Worm (Caenorhabditis elegans): ENCODE results near the gene srab-23.
A peak's percentile ranks its signal among the peaks of the same experiment; 100 is the strongest.

srab-23 gene

ce11 chrV:2018689-2019088 is 16.8 kb downstream of the srab-23 start, which contains the start of gene F59A7.14:
TSS of gene F59A7.14 (plus strand) at chrV:2018989.
- TF ChIP-seq athp-1 (tag; optimal IDR thresholded peaks at IDR 0.05) (no peak), let-607 (tag; optimal IDR thresholded peaks at IDR 0.05) (no peak), D2030.7 (GFP tag; IDR thresholded peaks at IDR 0.05) (no peak), T26A5.8 (tag; optimal IDR thresholded peaks at IDR 0.05) (no peak), Y53F4B.3 (GFP tag; IDR thresholded peaks at IDR 0.05) (no peak), egrh-3 (GFP tag; IDR thresholded peaks at IDR 0.05) (no peak), B0261.1 (tag; optimal IDR thresholded peaks at IDR 0.05) (no peak), ceh-27 (GFP tag; optimal IDR thresholded peaks at IDR 0.05) (no peak), ceh-79 (tag; optimal IDR thresholded peaks at IDR 0.05) (no peak), unc-62 (GFP tag; optimal IDR thresholded peaks at IDR 0.05) (no peak), ztf-22 (GFP tag; optimal IDR thresholded peaks at IDR 0.05) (no peak), Y95B8A.8 (GFP tag; IDR thresholded peaks at IDR 0.05) (no peak), egl-18 (GFP tag; IDR thresholded peaks at IDR 0.05) (no peak), ztf-25 (GFP tag; IDR thresholded peaks at IDR 0.05) (no peak), ztf-3 (GFP tag; optimal IDR thresholded peaks at IDR 0.05) (no peak), lsy-27 (tag; optimal IDR thresholded peaks at IDR 0.05; ENCODE audit: borderline replicate concordance, insufficient read depth) (no peak), dpl-1 (GFP tag; optimal IDR thresholded peaks at IDR 0.05) (no peak), C06A6.2 (GFP tag; conservative IDR thresholded peaks at IDR 0.05) (no peak), ceh-58 (GFP tag; IDR thresholded peaks at IDR 0.05) (no peak)

ce11 chrV:2016428-2016827 is 19.0 kb downstream of the srab-23 start, which contains the start of gene F59A7.2:
TSS of gene F59A7.2 (minus strand) at chrV:2016528.
- TF ChIP-seq efl-1 (GFP tag; optimal IDR thresholded peaks at IDR 0.05) = no peak
- TF ChIP-seq pha-4 (tag; optimal IDR thresholded peaks at IDR 0.05) = no peak
- no peak for TF ChIP-seq Y79H2A.3 (GFP tag; conservative IDR thresholded peaks at IDR 0.05)
- no peak for TF ChIP-seq lin-26 (GFP tag; IDR thresholded peaks at IDR 0.05)

- no peak for TF ChIP-seq ceh-27 (GFP tag; optimal IDR thresholded peaks at IDR 0.05)
- no peak for TF ChIP-seq zfh-2 (GFP tag; conservative IDR thresholded peaks at IDR 0.05)
- TF ChIP-seq rec-8 (tag; optimal IDR thresholded peaks at IDR 0.05) = no peak
- TF ChIP-seq tbx-9 (tag; optimal IDR thresholded peaks at IDR 0.05; ENCODE audit: borderline replicate concordance) = no peak
- no peak for TF ChIP-seq B0019.2 (GFP tag; conservative IDR thresholded peaks at IDR 0.05)
- TF ChIP-seq T07F8.4 (tag; optimal IDR thresholded peaks at IDR 0.05) = no peak
- TF ChIP-seq hlh-12 (tag; optimal IDR thresholded peaks at IDR 0.05) = no peak
- TF ChIP-seq mxl-1 (tag; optimal IDR thresholded peaks at IDR 0.05) = no peak
Measured at ce11 chrV:2013824-2014223, 21.6 kb downstream of the srab-23 start, which contains the start of gene F59A7.11. TSS of gene F59A7.11 (minus strand) at chrV:2013924.

- TF ChIP-seq snpc-3.4 (tag; optimal IDR thresholded peaks at IDR 0.05) = no peak
- TF ChIP-seq pha-4 (tag; optimal IDR thresholded peaks at IDR 0.05) = no peak
- TF ChIP-seq ceh-58 (GFP tag; IDR thresholded peaks at IDR 0.05) = 0 out of 2 replicates have a peak, but pooled peaks have one; percentile 23
- no peak for TF ChIP-seq hrde-1 (tag; optimal IDR thresholded peaks at IDR 0.05; ENCODE audit: borderline replicate concordance)
Measured at ce11 chrV:2011777-2012176, 23.7 kb downstream of the srab-23 start, which contains the start of gene F59A7.7. TSS of gene F59A7.7 (plus strand) at chrV:2012077.

- TF ChIP-seq dox-1 (GFP tag; IDR thresholded peaks at IDR 0.05) = peak; percentile 93
- TF ChIP-seq F57A8.1 (GFP tag; optimal IDR thresholded peaks at IDR 0.05) = no peak
- no peak for TF ChIP-seq sptf-2 (GFP tag; optimal IDR thresholded peaks at IDR 0.05)
- TF ChIP-seq snpc-1.3 (tag; optimal IDR thresholded peaks at IDR 0.05; ENCODE audit: insufficient read depth) = peak; percentile 44
- no peak for TF ChIP-seq egl-18 (GFP tag; IDR thresholded peaks at IDR 0.05)
- TF ChIP-seq snpc-4 (GFP tag; optimal IDR thresholded peaks at IDR 0.05) = peak; percentile 29
- peak in 2 of 4 experiments; percentile 25 to 30 for TF ChIP-seq snpc-4 (tag; optimal IDR thresholded peaks at IDR 0.05)
- no peak for TF ChIP-seq T26A5.8 (tag; optimal IDR thresholded peaks at IDR 0.05)
- peak; percentile 90 for TF ChIP-seq madf-6 (GFP tag; IDR thresholded peaks at IDR 0.05)
- TF ChIP-seq Y56A3A.18 (GFP tag; IDR thresholded peaks at IDR 0.05) = no peak
- TF ChIP-seq dpl-1 (GFP tag; optimal IDR thresholded peaks at IDR 0.05) = peak; percentile 62
- TF ChIP-seq cebp-1 (GFP tag; IDR thresholded peaks at IDR 0.05) = peak; percentile 44; the same call in 1 of the 2 replicates
- peak; percentile 35 for TF ChIP-seq cebp-1 (tag; optimal IDR thresholded peaks at IDR 0.05)
- peak; percentile 81 for TF ChIP-seq B0019.2 (GFP tag; conservative IDR thresholded peaks at IDR 0.05)
Measured at ce11 chrV:2008412-2008811, 27.0 kb downstream of the srab-23 start.

All from whole organism, young adult.